Worm (Caenorhabditis elegans): Measurements from ENCODE around the gene vha-14.

DNA sequence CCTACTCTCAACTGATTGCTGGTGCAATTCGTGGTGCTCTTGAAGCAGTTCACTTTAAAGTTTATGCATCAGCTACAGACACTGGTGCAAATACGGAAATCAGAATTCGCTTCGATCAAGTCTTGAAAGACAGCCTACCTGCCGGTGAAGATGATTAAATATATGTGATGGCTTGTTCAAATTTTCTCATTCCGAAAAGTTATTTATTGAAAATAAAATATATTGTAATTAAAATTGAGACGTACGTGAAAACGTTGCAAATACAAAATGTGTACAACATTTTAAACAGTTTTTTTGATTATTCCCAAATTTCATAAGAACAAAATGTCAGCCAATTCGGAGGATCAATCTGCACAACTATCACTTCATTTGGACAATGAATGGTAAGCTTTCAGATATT lies 19.0 kb downstream of the vha-14 start, which contains the start of gene ZK1098.6:
- TF ChIP-seq nhr-11 (tag; optimal IDR thresholded peaks at IDR 0.05) (no peak), zfp-2 (tag; optimal IDR thresholded peaks at IDR 0.05) (no peak), vab-7 (GFP tag; IDR thresholded peaks at IDR 0.05) (no peak), attf-4 (tag; optimal IDR thresholded peaks at IDR 0.05) (no peak), aly-2 (tag; optimal IDR thresholded peaks at IDR 0.05) (no peak), fos-1 (tag; optimal IDR thresholded peaks at IDR 0.05) (no peak), lsy-2 (tag; optimal IDR thresholded peaks at IDR 0.05) (no peak), hlh-30 (tag; optimal IDR thresholded peaks at IDR 0.05; ENCODE audit: insufficient read depth) (no peak), snpc-4 (tag; optimal IDR thresholded peaks at IDR 0.05) (no peak), ces-1 (GFP tag; optimal IDR thresholded peaks at IDR 0.05) (no peak), ceh-32 (tag; optimal IDR thresholded peaks at IDR 0.05; ENCODE audit: poor library complexity) (no peak), ama-1 (optimal IDR thresholded peaks at IDR 0.05) (no peak)
